Fruit fly (Drosophila melanogaster) Kc167 (cell line): ENCODE results near the gene Lst8.

ENCODE experiments used
- h ChIP-seq: fragments of >200 bp; optimal IDR thresholded peaks from 3 replicates; lab custom pipeline; 2018; ENCODE audit warnings: missing external identifiers
- ttk ChIP-seq: sonication (Bioruptor generic); optimal IDR thresholded peaks from 2 replicates; lab custom pipeline; 2017; ENCODE audit warnings: missing external identifiers

DNA sequence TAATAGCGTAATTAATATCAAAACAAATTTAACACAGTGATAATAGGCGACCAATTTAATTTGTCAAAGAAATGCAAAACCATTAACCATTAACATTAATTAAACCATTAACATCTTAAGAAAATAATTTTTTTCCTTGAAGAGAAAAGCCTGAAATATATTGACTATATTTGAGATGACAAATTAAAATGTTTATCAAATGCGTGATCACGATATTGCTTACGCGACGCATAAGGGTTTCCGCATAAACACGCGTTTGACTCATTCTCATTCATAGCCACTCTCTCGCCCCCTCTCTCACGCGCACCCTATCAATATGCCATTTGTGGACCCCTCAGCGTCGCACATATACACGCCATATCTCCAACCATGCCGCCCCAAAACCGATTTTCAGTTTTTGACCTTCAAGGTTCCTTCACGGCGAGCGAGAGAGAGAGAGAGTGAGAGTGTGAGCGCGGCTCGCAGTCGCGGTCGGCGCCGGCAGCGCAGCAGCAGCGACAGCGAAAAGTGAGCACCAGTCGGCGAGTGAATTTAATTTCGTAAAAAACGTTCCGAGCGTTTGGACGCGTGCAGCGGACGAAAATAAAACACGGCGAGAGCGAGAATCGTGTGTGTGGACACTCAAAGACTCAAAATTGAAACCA lies 20.3 kb downstream of the Lst8 start, which contains the start of gene Hex-A:
- TF ChIP-seq ttk (no peak), h (lab: Kevin White, UChicago) (no peak)
